Fruit fly (Drosophila melanogaster): ENCODE data around the gene CG17734.

DNA sequence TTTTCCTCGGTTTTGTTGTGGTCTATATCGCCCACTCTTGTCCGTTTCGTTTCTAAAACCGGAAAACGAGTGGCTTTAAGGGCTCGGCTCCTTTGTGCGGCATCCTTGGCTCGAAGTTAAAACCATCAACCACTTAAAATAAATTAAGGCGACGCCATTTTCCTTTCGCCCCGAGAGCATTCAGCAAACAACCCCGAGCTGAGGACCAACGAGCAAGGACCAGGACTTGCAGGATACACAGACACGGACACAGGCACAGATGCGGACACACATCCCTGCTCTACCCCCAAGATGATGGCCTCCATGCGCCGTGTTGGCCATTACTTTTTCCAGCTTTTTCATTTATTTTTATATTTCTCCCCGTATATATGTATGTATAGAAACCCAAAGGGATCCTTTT is 28.9 kb upstream of the CG17734 start:
- TF ChIP-seq CG10462 (GFP tag; optimal IDR thresholded peaks at IDR 0.05): no peak
- TF ChIP-seq CG17186 (GFP tag; optimal IDR thresholded peaks at IDR 0.05): no peak
- no peak for TF ChIP-seq Lhr (GFP tag; optimal IDR thresholded peaks at IDR 0.05)
- TF ChIP-seq Myb (GFP tag; optimal IDR thresholded peaks at IDR 0.05): no peak
- no peak for TF ChIP-seq CG17612 (GFP tag; IDR thresholded peaks at IDR 0.05)
- TF ChIP-seq trh (GFP tag; optimal IDR thresholded peaks at IDR 0.05): no peak
- TF ChIP-seq CG32772 (GFP tag; IDR thresholded peaks at IDR 0.05): no peak
- no peak for TF ChIP-seq CG2889 (GFP tag; IDR thresholded peaks at IDR 0.05)
- TF ChIP-seq bigmax (GFP tag; optimal IDR thresholded peaks at IDR 0.05): no peak
